Worm (Caenorhabditis elegans) whole organism, young adult: ENCODE results near the gene pptr-2.

Source experiments
- B0019.2 ChIP-seq: fragments of 200-800 bp; sonication (Bioruptor generic); conservative IDR thresholded peaks from 2 replicates; pipeline ENCODE4 v1.3.6; 2022; ENCODE audit warnings: missing genetic modification reagents, missing genetic modification characterization, missing compliant biosample characterization
- B0035.1 ChIP-seq: sonication (generic microtip); optimal IDR thresholded peaks from 2 replicates; lab custom pipeline; 2016; ENCODE audit warnings: missing genetic modification characterization, mild to moderate bottlenecking, missing compliant biosample characterization, missing genotype, missing genetic modification reagents
- B0336.3 ChIP-seq: fragments of 200-800 bp; sonication (Bioruptor generic); IDR thresholded peaks from 2 replicates; pipeline ENCODE4 v1.3.6; 2022; ENCODE audit warnings: missing genetic modification characterization, missing compliant biosample characterization
- C06A6.2 ChIP-seq: fragments of 200-800 bp; sonication (Bioruptor generic); conservative IDR thresholded peaks from 2 replicates; pipeline ENCODE4 v1.3.6; 2022; ENCODE audit warnings: missing genetic modification characterization, missing compliant biosample characterization
- F33H1.4 ChIP-seq: fragments of 200-800 bp; sonication (Bioruptor generic); IDR thresholded peaks from 2 replicates; pipeline ENCODE4 v1.3.6; 2022; ENCODE audit warnings: missing genetic modification reagents, missing genetic modification characterization, missing compliant biosample characterization
- F37B4.10 ChIP-seq: fragments of 200-800 bp; sonication (Bioruptor generic); IDR thresholded peaks from 2 replicates; pipeline ENCODE4 v1.3.6; 2022; ENCODE audit warnings: missing genetic modification characterization, missing compliant biosample characterization
- F39B2.1 ChIP-seq: fragments of 200-800 bp; sonication (Bioruptor generic); IDR thresholded peaks from 2 replicates; pipeline ENCODE4 v1.3.6; 2022; ENCODE audit warnings: missing genetic modification reagents, missing genetic modification characterization, missing compliant biosample characterization
- F57A8.1 ChIP-seq: fragments of 200-800 bp; sonication (Bioruptor generic); optimal IDR thresholded peaks from 2 replicates; lab custom pipeline; 2018; ENCODE audit warnings: mild to moderate bottlenecking, missing genetic modification characterization, moderate library complexity, missing compliant biosample characterization
- K11D2.4 ChIP-seq: fragments of 200-800 bp; sonication (Bioruptor generic); IDR thresholded peaks from 2 replicates; pipeline ENCODE4 v1.3.6; 2022; ENCODE audit warnings: missing genetic modification reagents, missing genetic modification characterization, missing compliant biosample characterization
- K12H6.12 ChIP-seq: fragments of 200-800 bp; sonication (Bioruptor generic); optimal IDR thresholded peaks from 2 replicates; lab custom pipeline; 2018; ENCODE audit warnings: mild to moderate bottlenecking, missing genetic modification characterization, missing compliant biosample characterization
- Y56A3A.18 ChIP-seq: fragments of 200-800 bp; sonication (Bioruptor generic); IDR thresholded peaks from 2 replicates; pipeline ENCODE4 v1.3.6; 2022; ENCODE audit warnings: missing genetic modification reagents, missing genetic modification characterization, missing compliant biosample characterization
- Y79H2A.3 ChIP-seq: fragments of 200-800 bp; sonication (Bioruptor generic); conservative IDR thresholded peaks from 2 replicates; pipeline ENCODE4 v1.3.6; 2022; ENCODE audit warnings: missing genetic modification reagents, missing genetic modification characterization, missing compliant biosample characterization
- ama-1 ChIP-seq, 3 experiments: fragments of 150-350 bp in 1 of 3; sonication (generic microtip) in 2 of 3; optimal IDR thresholded peaks; 2 replicates each; lab custom pipeline; 2014 to 2018; ENCODE audit warnings: missing biosample characterization in 2 of 3, missing genetic modification characterization in 2 of 3, missing genetic modification reagents in 2 of 3
- aptf-3 ChIP-seq: fragments of 200-800 bp; sonication (Bioruptor generic); IDR thresholded peaks from 2 replicates; pipeline ENCODE4 v1.3.6; 2022; ENCODE audit warnings: missing genetic modification characterization, missing compliant biosample characterization
- atf-7 ChIP-seq: sonication (generic microtip); optimal IDR thresholded peaks from 2 replicates; lab custom pipeline; 2017; ENCODE audit warnings: mild to moderate bottlenecking, missing genetic modification characterization, missing compliant biosample characterization
- attf-3 ChIP-seq: fragments of 200-800 bp; sonication (Bioruptor generic); conservative IDR thresholded peaks from 2 replicates; pipeline ENCODE4 v1.3.6; 2022; ENCODE audit warnings: missing genetic modification reagents, missing genetic modification characterization, missing compliant biosample characterization
- cebp-2 ChIP-seq: fragments of 200-800 bp; sonication (Bioruptor generic); IDR thresholded peaks from 2 replicates; pipeline ENCODE4 v1.3.6; 2022; ENCODE audit warnings: missing genetic modification characterization, missing compliant biosample characterization
- ceh-27 ChIP-seq: fragments of 200-800 bp; sonication (Bioruptor generic); optimal IDR thresholded peaks from 2 replicates; lab custom pipeline; 2018; ENCODE audit warnings: mild to moderate bottlenecking, missing genetic modification characterization, moderate library complexity, missing compliant biosample characterization
- ceh-40 ChIP-seq: fragments of 200-800 bp; sonication (Bioruptor generic); IDR thresholded peaks from 2 replicates; pipeline ENCODE4 v1.3.6; 2022; ENCODE audit warnings: missing genetic modification characterization, missing compliant biosample characterization
- ceh-58 ChIP-seq: fragments of 200-800 bp; sonication (Bioruptor generic); IDR thresholded peaks from 2 replicates; pipeline ENCODE4 v1.3.6; 2022; ENCODE audit warnings: missing genetic modification characterization, missing compliant biosample characterization
- ceh-91 ChIP-seq: fragments of 200-800 bp; sonication (Bioruptor generic); IDR thresholded peaks from 2 replicates; pipeline ENCODE4 v1.3.6; 2022; ENCODE audit warnings: missing genetic modification reagents, missing genetic modification characterization, missing compliant biosample characterization
- egl-18 ChIP-seq: fragments of 200-800 bp; sonication (Bioruptor generic); IDR thresholded peaks from 2 replicates; pipeline ENCODE4 v1.3.6; 2022; ENCODE audit warnings: missing genetic modification reagents, missing genetic modification characterization, missing compliant biosample characterization
- egrh-3 ChIP-seq: fragments of 200-800 bp; sonication (Bioruptor generic); IDR thresholded peaks from 2 replicates; pipeline ENCODE4 v1.3.6; 2022; ENCODE audit warnings: missing genetic modification reagents, missing genetic modification characterization, missing compliant biosample characterization
- ets-4 ChIP-seq: fragments of 200-800 bp; sonication (Bioruptor generic); optimal IDR thresholded peaks from 2 replicates; lab custom pipeline; 2018; ENCODE audit warnings: mild to moderate bottlenecking, missing genetic modification characterization, missing compliant biosample characterization
- fkh-3 ChIP-seq: sonication (generic microtip); optimal IDR thresholded peaks from 2 replicates; lab custom pipeline; 2016; ENCODE audit warnings: mild to moderate bottlenecking, missing genetic modification characterization, missing compliant biosample characterization
- gei-17 ChIP-seq: fragments of 200-800 bp; sonication (Bioruptor generic); optimal IDR thresholded peaks from 2 replicates; lab custom pipeline; 2018; ENCODE audit warnings: mild to moderate bottlenecking, missing genetic modification characterization, missing compliant biosample characterization
- hlh-26 ChIP-seq: fragments of 200-800 bp; sonication (Bioruptor generic); conservative IDR thresholded peaks from 2 replicates; pipeline ENCODE4 v1.3.6; 2022; ENCODE audit warnings: missing genetic modification reagents, missing genetic modification characterization, missing compliant biosample characterization
- hmg-1.2 ChIP-seq: fragments of 200-800 bp; sonication (Bioruptor generic); IDR thresholded peaks from 2 replicates; pipeline ENCODE4 v1.3.6; 2022; ENCODE audit warnings: missing genetic modification reagents, missing genetic modification characterization, missing compliant biosample characterization
- lag-1 ChIP-seq: fragments of 200-800 bp; sonication (Bioruptor generic); IDR thresholded peaks from 2 replicates; pipeline ENCODE4 v1.3.6; 2022; ENCODE audit warnings: missing genetic modification reagents, missing genetic modification characterization, missing compliant biosample characterization
- lin-26 ChIP-seq: fragments of 200-800 bp; sonication (Bioruptor generic); IDR thresholded peaks from 2 replicates; pipeline ENCODE4 v1.3.6; 2022; ENCODE audit warnings: missing genetic modification reagents, missing genetic modification characterization, missing compliant biosample characterization
- lin-35 ChIP-seq, 3 experiments: fragments of 150-350 bp in 2 of 3; sonication (generic microtip) in 1 of 3; optimal IDR thresholded peaks; 2 replicates each; lab custom pipeline; 2014 to 2018; ENCODE audit warnings: missing biosample characterization in 3 of 3, missing genetic modification characterization in 3 of 3, missing genetic modification reagents in 3 of 3
- lsl-1 ChIP-seq: fragments of 200-800 bp; sonication (Bioruptor generic); optimal IDR thresholded peaks from 2 replicates; lab custom pipeline; 2018; ENCODE audit warnings: mild to moderate bottlenecking, missing genetic modification characterization, moderate library complexity, missing compliant biosample characterization
- madf-3 ChIP-seq: fragments of 200-800 bp; sonication (Bioruptor generic); IDR thresholded peaks from 2 replicates; pipeline ENCODE4 v1.3.6; 2022; ENCODE audit warnings: missing genetic modification reagents, missing genetic modification characterization, missing compliant biosample characterization
- mxl-1 ChIP-seq: sonication (generic microtip); optimal IDR thresholded peaks from 2 replicates; lab custom pipeline; 2016; ENCODE audit warnings: missing genetic modification characterization, missing compliant biosample characterization
- nfya-2 ChIP-seq: fragments of 200-800 bp; sonication (Bioruptor generic); IDR thresholded peaks from 2 replicates; pipeline ENCODE4 v1.3.6; 2022; ENCODE audit warnings: missing genetic modification reagents, missing genetic modification characterization, missing compliant biosample characterization
- nhr-120 ChIP-seq: fragments of 200-800 bp; sonication (Bioruptor generic); IDR thresholded peaks from 2 replicates; pipeline ENCODE4 v1.3.6; 2022; ENCODE audit warnings: missing genetic modification characterization, missing compliant biosample characterization
- nhr-27 ChIP-seq: fragments of 200-800 bp; sonication (Bioruptor generic); optimal IDR thresholded peaks from 2 replicates; lab custom pipeline; 2018; ENCODE audit warnings: mild to moderate bottlenecking, missing genetic modification characterization, moderate library complexity, missing compliant biosample characterization
- snpc-3.4 ChIP-seq: sonication (generic microtip); optimal IDR thresholded peaks from 2 replicates; lab custom pipeline; 2017; ENCODE audit warnings: missing genetic modification characterization, mild to moderate bottlenecking, missing compliant biosample characterization, antibody characterized with exemption, moderate library complexity, missing genotype, missing genetic modification reagents
- somi-1 ChIP-seq: fragments of 200-800 bp; sonication (Bioruptor generic); optimal IDR thresholded peaks from 2 replicates; lab custom pipeline; 2018; ENCODE audit warnings: mild to moderate bottlenecking, missing genetic modification characterization, missing compliant biosample characterization
- sptf-2 ChIP-seq: fragments of 200-800 bp; sonication (Bioruptor generic); optimal IDR thresholded peaks from 2 replicates; lab custom pipeline; 2018; ENCODE audit warnings: mild to moderate bottlenecking, missing genetic modification characterization, missing compliant biosample characterization
- tbp1 ChIP-seq: fragments of 200-800 bp; sonication (Bioruptor generic); optimal IDR thresholded peaks from 2 replicates; lab custom pipeline; 2018; ENCODE audit warnings: mild to moderate bottlenecking, missing genetic modification characterization, missing compliant biosample characterization
- unc-130 ChIP-seq: sonication (generic microtip); optimal IDR thresholded peaks from 2 replicates; lab custom pipeline; 2016; ENCODE audit warnings: missing genetic modification reagents, missing genetic modification characterization, missing compliant biosample characterization
- xnd-1 ChIP-seq: sonication (generic microtip); optimal IDR thresholded peaks from 2 replicates; lab custom pipeline; 2016; ENCODE audit warnings: missing genotype, missing genetic modification reagents, missing genetic modification characterization, missing compliant biosample characterization
- ztf-25 ChIP-seq: fragments of 200-800 bp; sonication (Bioruptor generic); IDR thresholded peaks from 2 replicates; pipeline ENCODE4 v1.3.6; 2022; ENCODE audit warnings: missing genetic modification reagents, missing genetic modification characterization, missing compliant biosample characterization
- ztf-26 ChIP-seq: sonication (generic microtip); optimal IDR thresholded peaks from 2 replicates; lab custom pipeline; 2017; ENCODE audit warnings: missing genetic modification characterization, missing compliant biosample characterization
- ztf-28 ChIP-seq: fragments of 200-800 bp; sonication (Bioruptor generic); IDR thresholded peaks from 2 replicates; pipeline ENCODE4 v1.3.6; 2022; ENCODE audit warnings: missing genetic modification reagents, missing genetic modification characterization, missing compliant biosample characterization

The pptr-2 gene

DNA sequence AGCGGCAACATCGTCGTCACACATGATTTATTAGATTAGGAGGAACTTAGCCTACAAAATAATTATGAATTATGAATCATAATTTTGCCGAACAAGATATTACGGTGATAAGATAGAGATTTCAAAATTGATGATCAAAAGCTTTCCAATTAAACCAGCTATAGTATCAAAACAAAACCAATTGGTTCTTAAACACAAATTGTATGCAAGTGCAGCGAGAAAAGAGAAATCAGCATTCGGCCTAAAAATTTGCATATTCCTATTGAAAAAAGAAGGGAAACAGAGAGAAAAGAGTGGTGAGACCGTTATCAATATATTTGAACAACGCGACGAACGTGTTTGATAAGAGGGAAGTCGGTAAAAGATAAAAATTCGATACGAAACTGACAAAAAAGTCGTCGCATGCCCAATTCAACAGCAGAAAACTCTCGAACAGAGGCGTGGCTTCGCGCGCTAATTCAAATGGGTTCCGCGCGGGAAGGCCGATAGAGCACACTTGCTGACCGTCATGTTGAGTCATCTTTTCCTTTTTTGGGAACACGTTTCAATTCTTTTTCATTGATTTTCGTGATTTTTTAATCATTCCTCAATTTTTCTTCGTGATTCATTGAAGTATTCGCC, 43.5 kb upstream of the pptr-2 start, which contains the start of gene act-2 (continued):
- no peak for TF ChIP-seq nhr-27
- no peak for TF ChIP-seq nhr-120
- TF ChIP-seq B0336.3 (GFP tag; lab: Robert Waterston, UW): no peak; the same call in 1 of the 2 replicates

DNA sequence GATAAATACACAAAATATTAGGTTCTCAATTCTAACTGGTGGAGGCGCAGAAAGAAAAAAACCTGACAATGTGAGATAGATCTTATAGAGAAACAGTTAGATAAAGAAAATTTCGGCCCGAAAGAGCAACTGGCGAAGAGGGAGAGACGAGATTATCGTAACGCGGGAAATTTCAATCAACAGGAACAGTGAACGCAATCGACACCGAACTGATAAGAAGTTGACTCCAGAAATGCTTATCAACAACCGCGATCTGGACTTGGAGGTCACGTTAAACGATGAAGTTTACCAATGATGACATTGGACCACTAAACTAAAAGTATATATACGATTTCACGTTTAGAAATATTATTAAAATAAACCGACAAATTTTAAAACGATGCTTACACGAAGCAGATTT, 41.7 kb upstream of the pptr-2 start:
- peak; percentile 66 for TF ChIP-seq tbp1 (GFP tag; lab: Kevin White, UChicago)
- TF ChIP-seq ceh-58 (GFP tag; lab: Robert Waterston, UW): 0 out of 2 replicates have a peak, but pooled peaks have one; percentile 70
- TF ChIP-seq aptf-3: peak; percentile 90
- TF ChIP-seq lsl-1 (GFP tag; lab: Kevin White, UChicago): peak; percentile 48
- 0 out of 2 replicates have a peak, but pooled peaks have one; percentile 32 for TF ChIP-seq nhr-120
- TF ChIP-seq egl-18 (GFP tag; lab: Robert Waterston, UW): 0 out of 2 replicates have a peak, but pooled peaks have one; percentile 2
- peak; percentile 68 for TF ChIP-seq ceh-27 (GFP tag; lab: Kevin White, UChicago)
- TF ChIP-seq ceh-40 (GFP tag; lab: Robert Waterston, UW): 0 out of 2 replicates have a peak, but pooled peaks have one; percentile 32
- no peak for TF ChIP-seq C06A6.2 (GFP tag; lab: Robert Waterston, UW)
- TF ChIP-seq ets-4 (GFP tag; lab: Kevin White, UChicago): no peak
- TF ChIP-seq ztf-28: no peak
- TF ChIP-seq xnd-1 (tag; lab: Kevin White, UChicago): peak; percentile 9
- peak; percentile 34; the same call in 1 of the 2 replicates for TF ChIP-seq hmg-1.2 (GFP tag; lab: Robert Waterston, UW)
- TF ChIP-seq B0019.2 (GFP tag; lab: Robert Waterston, UW): no peak
- TF ChIP-seq lag-1 (GFP tag; lab: Robert Waterston, UW): no peak
- TF ChIP-seq attf-3 (GFP tag; lab: Robert Waterston, UW): no peak
- no peak for TF ChIP-seq sptf-2 (GFP tag; lab: Kevin White, UChicago)
- peak; percentile 24 for TF ChIP-seq F33H1.4 (GFP tag; lab: Robert Waterston, UW)
- TF ChIP-seq hlh-26: no peak
- TF ChIP-seq ceh-91: peak; percentile 11; the same call in 1 of the 2 replicates
- TF ChIP-seq Y56A3A.18 (GFP tag; lab: Robert Waterston, UW): peak; percentile 88
- no peak for TF ChIP-seq K12H6.12 (tag; lab: Kevin White, UChicago)
- no peak for TF ChIP-seq ztf-25 (GFP tag; lab: Robert Waterston, UW)
- TF ChIP-seq ama-1 (optimal IDR thresholded peaks at IDR 0.05; lab: Kevin White, UChicago): peak; percentile 73
- TF ChIP-seq ama-1 (GFP tag; optimal IDR thresholded peaks at IDR 0.05; lab: Kevin White, UChicago): no peak
- TF ChIP-seq B0035.1 (tag; lab: Kevin White, UChicago): peak; percentile 24
- TF ChIP-seq mxl-1 (tag; lab: Kevin White, UChicago): no peak
- peak; percentile 92 for TF ChIP-seq cebp-2 (GFP tag; lab: Robert Waterston, UW)
- TF ChIP-seq fkh-3: no peak
- TF ChIP-seq F57A8.1 (GFP tag; lab: Kevin White, UChicago): no peak
- TF ChIP-seq atf-7 (tag; lab: Kevin White, UChicago): peak; percentile 70
- TF ChIP-seq lin-26 (GFP tag; lab: Robert Waterston, UW): peak; percentile 73; the same call in 1 of the 2 replicates
- TF ChIP-seq ztf-26: no peak
- TF ChIP-seq unc-130: peak; percentile 64
- peak; percentile 78; the same call in 1 of the 2 replicates for TF ChIP-seq nfya-2 (GFP tag; lab: Robert Waterston, UW)
- TF ChIP-seq lin-35 (GFP tag; optimal IDR thresholded peaks at IDR 0.05; lab: Kevin White, UChicago): peak in 1 of 3 experiments; percentile 81
- TF ChIP-seq somi-1: peak; percentile 12
- TF ChIP-seq snpc-3.4 (tag; lab: Kevin White, UChicago): peak; percentile 81
- 0 out of 2 replicates have a peak, but pooled peaks have one; percentile 20 for TF ChIP-seq K11D2.4 (GFP tag; lab: Robert Waterston, UW)
- no peak for TF ChIP-seq egrh-3 (GFP tag; lab: Robert Waterston, UW)
- TF ChIP-seq gei-17 (GFP tag; lab: Kevin White, UChicago): no peak
- 0 out of 2 replicates have a peak, but pooled peaks have one; percentile 62 for TF ChIP-seq Y79H2A.3 (GFP tag; lab: Robert Waterston, UW)
- peak; percentile 94 for TF ChIP-seq madf-3 (GFP tag; lab: Robert Waterston, UW)
- peak; percentile 87 for TF ChIP-seq F39B2.1 (GFP tag; lab: Robert Waterston, UW)
- no peak for TF ChIP-seq F37B4.10
